Fruit fly (Drosophila melanogaster): ENCODE data around the gene Atg18a.

The Atg18a gene

DNA sequence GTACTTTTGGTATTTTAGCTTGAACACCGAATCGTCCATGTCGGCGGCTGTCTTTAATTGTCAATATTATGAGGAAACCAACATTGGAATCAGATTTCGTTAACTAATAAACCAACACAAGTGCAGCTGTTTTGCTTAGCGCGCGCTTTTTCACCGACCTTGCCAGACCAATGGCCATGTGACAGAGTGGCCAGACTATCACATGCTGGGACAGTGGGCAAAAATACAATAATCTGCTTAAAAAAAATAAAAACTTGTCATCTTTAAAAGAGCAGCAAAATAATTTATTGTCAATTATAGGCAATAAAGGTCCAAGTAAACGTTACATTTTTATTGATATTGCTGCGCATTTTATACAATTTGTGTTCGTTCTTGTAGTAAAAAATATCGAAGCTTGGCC lies 10.8 kb upstream of the Atg18a start, which contains the start of gene RecQ4 (continued):
- TF ChIP-seq CG12155 (GFP tag; optimal IDR thresholded peaks at IDR 0.05): no peak
- peak; percentile 100 for TF ChIP-seq CG4707 (GFP tag; optimal IDR thresholded peaks at IDR 0.05)
- TF ChIP-seq nau (GFP tag; optimal IDR thresholded peaks at IDR 0.05): no peak
- no peak for TF ChIP-seq Hand (GFP tag; optimal IDR thresholded peaks at IDR 0.05)
- TF ChIP-seq CG32767 (GFP tag; IDR thresholded peaks at IDR 0.05): no peak
- TF ChIP-seq Hr39 (optimal IDR thresholded peaks at IDR 0.05): no peak
- TF ChIP-seq CG11085 (GFP tag; IDR thresholded peaks at IDR 0.05): no peak
- no peak for TF ChIP-seq gcm2 (GFP tag; optimal IDR thresholded peaks at IDR 0.05)
- no peak for TF ChIP-seq mam (GFP tag; optimal IDR thresholded peaks at IDR 0.05)
- TF ChIP-seq Sin3A (optimal IDR thresholded peaks at IDR 0.05): no peak
- TF ChIP-seq corto (GFP tag; optimal IDR thresholded peaks at IDR 0.05): no peak
- TF ChIP-seq sqz (GFP tag; optimal IDR thresholded peaks at IDR 0.05): no peak
- no peak for TF ChIP-seq HLHmδ (GFP tag; optimal IDR thresholded peaks at IDR 0.05)
- no peak for TF ChIP-seq Meics (GFP tag; optimal IDR thresholded peaks at IDR 0.05)
- no peak for TF ChIP-seq Dip3 (GFP tag; optimal IDR thresholded peaks at IDR 0.05)
- no peak for TF ChIP-seq Fer3 (tag; optimal IDR thresholded peaks at IDR 0.05)
- TF ChIP-seq Atf-2 (GFP tag; optimal IDR thresholded peaks at IDR 0.05): no peak
- no peak for TF ChIP-seq GATAe (GFP tag; conservative IDR thresholded peaks at IDR 0.05)
- no peak for TF ChIP-seq onecut (GFP tag; IDR thresholded peaks at IDR 0.05)
- TF ChIP-seq CG9609 (GFP tag; optimal IDR thresholded peaks at IDR 0.05): no peak
- no peak for TF ChIP-seq otp (GFP tag; IDR thresholded peaks at IDR 0.05)
- TF ChIP-seq C15 (GFP tag; IDR thresholded peaks at IDR 0.05): no peak
- no peak for TF ChIP-seq CG12104 (GFP tag; optimal IDR thresholded peaks at IDR 0.05)
- TF ChIP-seq CG17328 (GFP tag; IDR thresholded peaks at IDR 0.05): no peak
- no peak for TF ChIP-seq CG43689 (GFP tag; IDR thresholded peaks at IDR 0.05)
- TF ChIP-seq Rfx (GFP tag; IDR thresholded peaks at IDR 0.05): no peak
- TF ChIP-seq ind (GFP tag; optimal IDR thresholded peaks at IDR 0.05): no peak
- TF ChIP-seq hbn (GFP tag; IDR thresholded peaks at IDR 0.05; ENCODE audit: partially characterized antibody): peak; percentile 25; the same call in 1 of the 2 replicates
- TF ChIP-seq CG4820 (GFP tag; optimal IDR thresholded peaks at IDR 0.05): no peak
- no peak for TF ChIP-seq gsb (GFP tag; IDR thresholded peaks at IDR 0.05)
- no peak for TF ChIP-seq Abd-B (GFP tag; optimal IDR thresholded peaks at IDR 0.05)
- no peak for TF ChIP-seq nerfin-2 (GFP tag; IDR thresholded peaks at IDR 0.05; ENCODE audit: partially characterized antibody)
- no peak for TF ChIP-seq ranshi (GFP tag; IDR thresholded peaks at IDR 0.05)
- TF ChIP-seq CG8924 (tag; optimal IDR thresholded peaks at IDR 0.05): no peak
- TF ChIP-seq bcd (GFP tag; optimal IDR thresholded peaks at IDR 0.05): no peak
- peak; percentile 36 for TF ChIP-seq trem (tag; optimal IDR thresholded peaks at IDR 0.05)
- TF ChIP-seq sna (GFP tag; IDR thresholded peaks at IDR 0.05; ENCODE audit: partially characterized antibody): no peak
- TF ChIP-seq CG31365 (tag; optimal IDR thresholded peaks at IDR 0.05): no peak
- no peak for TF ChIP-seq CG17829 (tag; optimal IDR thresholded peaks at IDR 0.05)
- no peak for TF ChIP-seq Max (GFP tag; optimal IDR thresholded peaks at IDR 0.05)
- no peak for TF ChIP-seq CG15269 (tag; optimal IDR thresholded peaks at IDR 0.05)
- no peak for TF ChIP-seq CTCF (GFP tag; optimal IDR thresholded peaks at IDR 0.05)
- no peak for TF ChIP-seq kni (GFP tag; optimal IDR thresholded peaks at IDR 0.05)
- TF ChIP-seq phol (tag; optimal IDR thresholded peaks at IDR 0.05): peak; percentile 22
- peak; percentile 34 for TF ChIP-seq CG9797 (GFP tag; optimal IDR thresholded peaks at IDR 0.05)
- no peak for TF ChIP-seq Ravus (GFP tag; IDR thresholded peaks at IDR 0.05)
- no peak for TF ChIP-seq CG18262 (tag; optimal IDR thresholded peaks at IDR 0.05)
- no peak for TF ChIP-seq CG3995 (GFP tag; optimal IDR thresholded peaks at IDR 0.05)
- no peak for TF ChIP-seq tup (GFP tag; optimal IDR thresholded peaks at IDR 0.05)
- TF ChIP-seq Hsf (GFP tag; optimal IDR thresholded peaks at IDR 0.05): no peak
- TF ChIP-seq CG2875 (GFP tag; optimal IDR thresholded peaks at IDR 0.05): no peak
- TF ChIP-seq MESR4 (GFP tag; optimal IDR thresholded peaks at IDR 0.05): peak; percentile 4
- TF ChIP-seq CG11696 (GFP tag; IDR thresholded peaks at IDR 0.05): no peak

Measured in whole organism, embryonic.